Worm (Caenorhabditis elegans): Measurements from ENCODE around the gene F46G11.6.

The F46G11.6 gene

ce11 chrX:5815343-5815742, 29.1 kb downstream of the F46G11.6 start:
- no peak for TF ChIP-seq ets-4 (tag; optimal IDR thresholded peaks at IDR 0.05)
- no peak for TF ChIP-seq C38D4.7 (GFP tag; optimal IDR thresholded peaks at IDR 0.05)
- no peak for TF ChIP-seq ahr-1 (tag; optimal IDR thresholded peaks at IDR 0.05)
- no peak for TF ChIP-seq tbx-2 (tag; optimal IDR thresholded peaks at IDR 0.05)
- TF ChIP-seq mec-3 (tag; optimal IDR thresholded peaks at IDR 0.05; ENCODE audit: borderline replicate concordance): no peak

ce11 chrX:5816346-5816745, 30.1 kb downstream of the F46G11.6 start:
- TF ChIP-seq sdc-2 (tag; optimal IDR thresholded peaks at IDR 0.05) (peak; percentile 12), zip-5 (tag; optimal IDR thresholded peaks at IDR 0.05) (no peak), ceh-30 (tag; optimal IDR thresholded peaks at IDR 0.05) (no peak), rnt-1 (tag; optimal IDR thresholded peaks at IDR 0.05) (peak; percentile 7), tbx-2 (tag; optimal IDR thresholded peaks at IDR 0.05) (peak; percentile 39), ref-2 (tag; optimal IDR thresholded peaks at IDR 0.05) (peak; percentile 55), ceh-6 (GFP tag; optimal IDR thresholded peaks at IDR 0.05) (peak; percentile 34), fkh-10 (GFP tag; optimal IDR thresholded peaks at IDR 0.05) (no peak), ceh-48 (tag; optimal IDR thresholded peaks at IDR 0.05) (no peak), ceh-2 (tag; optimal IDR thresholded peaks at IDR 0.05) (peak; percentile 8), Y22D7AL.16 (tag; optimal IDR thresholded peaks at IDR 0.05) (no peak), T23F11.4 (GFP tag; optimal IDR thresholded peaks at IDR 0.05) (peak; percentile 60), ceh-9 (tag; optimal IDR thresholded peaks at IDR 0.05) (no peak), dmd-4 (tag; optimal IDR thresholded peaks at IDR 0.05; ENCODE audit: borderline replicate concordance) (peak; percentile 23), unc-55 (GFP tag; optimal IDR thresholded peaks at IDR 0.05) (no peak), ceh-34 (tag; optimal IDR thresholded peaks at IDR 0.05) (peak; percentile 71), nfya-1 (tag; optimal IDR thresholded peaks at IDR 0.05) (peak; percentile 56), ceh-31 (tag; optimal IDR thresholded peaks at IDR 0.05) (peak; percentile 75), ceh-19 (GFP tag; optimal IDR thresholded peaks at IDR 0.05) (peak; percentile 20), npax-4 (tag; optimal IDR thresholded peaks at IDR 0.05) (no peak), fkh-6 (tag; optimal IDR thresholded peaks at IDR 0.05) (peak; percentile 72), hlh-15 (tag; optimal IDR thresholded peaks at IDR 0.05) (peak; percentile 42), elt-2 (tag; optimal IDR thresholded peaks at IDR 0.05) (peak; percentile 12), sox-4 (tag; optimal IDR thresholded peaks at IDR 0.05) (peak; percentile 42), syd-9 (tag; optimal IDR thresholded peaks at IDR 0.05) (peak; percentile 27), ceh-18 (tag; optimal IDR thresholded peaks at IDR 0.05) (peak; percentile 4), lim-6 (tag; optimal IDR thresholded peaks at IDR 0.05) (no peak), ceh-22 (tag; optimal IDR thresholded peaks at IDR 0.05) (no peak)

- TF ChIP-seq nfya-1 (tag; optimal IDR thresholded peaks at IDR 0.05) (peak; percentile 46), zip-5 (tag; optimal IDR thresholded peaks at IDR 0.05) (no peak)
These were observed 30.8 kb downstream of the F46G11.6 start for ce11 chrX:5817078-5817477.

DNA sequence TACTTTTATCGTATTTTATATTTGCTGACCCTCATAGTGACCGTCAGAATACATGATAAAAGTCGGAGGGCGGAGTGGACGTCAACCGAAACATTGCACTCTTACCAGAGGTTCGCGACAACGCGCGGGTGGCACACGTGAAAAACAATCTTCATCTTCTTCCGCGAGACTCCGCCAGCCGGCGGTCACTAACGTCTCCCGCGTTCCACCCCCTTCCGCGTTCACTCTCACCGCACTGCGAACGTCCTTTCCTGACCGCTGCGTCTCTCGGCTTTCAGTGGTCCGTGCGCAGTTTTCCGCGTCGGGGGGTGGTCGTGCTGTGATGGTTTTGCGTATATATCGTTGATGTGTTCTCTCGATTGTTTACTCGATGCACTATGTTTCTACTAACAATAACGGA, 31.9 kb downstream of the F46G11.6 start:
- TF ChIP-seq ceh-2 (tag; optimal IDR thresholded peaks at IDR 0.05) (peak; percentile 42), ceh-19 (GFP tag; optimal IDR thresholded peaks at IDR 0.05) (peak; percentile 59), C38D4.7 (GFP tag; optimal IDR thresholded peaks at IDR 0.05) (no peak), nhr-232 (tag; optimal IDR thresholded peaks at IDR 0.05) (peak; percentile 31), fax-1 (tag; optimal IDR thresholded peaks at IDR 0.05) (no peak), sdc-2 (tag; optimal IDR thresholded peaks at IDR 0.05) (peak; percentile 64), nfya-1 (tag; optimal IDR thresholded peaks at IDR 0.05) (peak; percentile 60), eyg-1 (tag; optimal IDR thresholded peaks at IDR 0.05) (peak; percentile 31), pros-1 (tag; optimal IDR thresholded peaks at IDR 0.05) (peak; percentile 78), ceh-6 (GFP tag; optimal IDR thresholded peaks at IDR 0.05) (peak; percentile 22), ceh-9 (tag; optimal IDR thresholded peaks at IDR 0.05) (no peak), unc-86 (tag; optimal IDR thresholded peaks at IDR 0.05) (peak; percentile 49), tbx-2 (tag; optimal IDR thresholded peaks at IDR 0.05) (peak; percentile 61), ceh-31 (tag; optimal IDR thresholded peaks at IDR 0.05) (peak; percentile 51), K02D7.2 (tag; optimal IDR thresholded peaks at IDR 0.05) (no peak), dmd-4 (tag; optimal IDR thresholded peaks at IDR 0.05; ENCODE audit: borderline replicate concordance) (peak; percentile 5), odd-2 (tag; optimal IDR thresholded peaks at IDR 0.05) (no peak), rnt-1 (tag; optimal IDR thresholded peaks at IDR 0.05) (peak; percentile 80), ceh-22 (tag; optimal IDR thresholded peaks at IDR 0.05) (no peak), ztf-16 (tag; optimal IDR thresholded peaks at IDR 0.05) (no peak), ttx-3 (tag; optimal IDR thresholded peaks at IDR 0.05) (no peak), syd-9 (tag; optimal IDR thresholded peaks at IDR 0.05) (peak; percentile 76), hlh-8 (tag; optimal IDR thresholded peaks at IDR 0.05) (peak; percentile 41), unc-42 (tag; optimal IDR thresholded peaks at IDR 0.05) (no peak), ets-4 (tag; optimal IDR thresholded peaks at IDR 0.05) (no peak), sox-2 (GFP tag; IDR thresholded peaks at IDR 0.05) (no peak), F13H6.1 (tag; optimal IDR thresholded peaks at IDR 0.05) (no peak), ceh-34 (tag; optimal IDR thresholded peaks at IDR 0.05) (peak; percentile 86), elt-4 (tag; optimal IDR thresholded peaks at IDR 0.05) (no peak), ref-2 (tag; optimal IDR thresholded peaks at IDR 0.05) (peak; percentile 61)
